Worm (Caenorhabditis elegans) whole organism, L3 larva: Measurements from ENCODE around the gene mltn-9.

Experiments
- pqm-1 ChIP-seq: fragments of 150-350 bp; optimal IDR thresholded peaks from 2 replicates; lab custom pipeline; 2017; ENCODE audit warnings: missing biosample characterization, missing genetic modification characterization, inconsistent platforms
- unc-62 ChIP-seq: fragments of 150-350 bp; sonication (generic microtip); optimal IDR thresholded peaks from 4 replicates; lab custom pipeline; 2014; ENCODE audit warnings: missing biosample characterization, missing genetic modification reagents, missing genetic modification characterization
- ztf-4 ChIP-seq: fragments of 150-350 bp; optimal IDR thresholded peaks from 2 replicates; lab custom pipeline; 2014; ENCODE audit warnings: missing biosample characterization, missing genetic modification characterization

DNA sequence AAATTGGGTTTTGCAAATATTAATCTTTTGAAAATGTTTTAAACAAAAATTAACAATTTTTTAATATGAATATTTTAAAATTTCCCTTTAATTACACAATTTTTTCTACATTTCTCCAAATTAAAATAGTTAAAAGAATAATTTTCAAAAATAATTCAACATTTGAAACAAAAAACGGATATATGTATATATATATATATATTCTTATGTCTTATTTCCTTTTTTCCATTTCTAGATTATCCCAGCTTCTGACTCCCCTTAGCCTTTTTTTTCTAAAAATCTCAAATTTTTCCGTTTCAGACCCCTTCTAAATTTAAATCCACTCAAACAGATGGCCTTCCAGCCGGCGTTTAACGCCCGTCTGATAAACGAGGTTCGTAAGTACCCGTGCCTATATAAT is 42.5 kb upstream of the mltn-9 start, which contains the start of gene madf-5:
- TF ChIP-seq pqm-1 (tag; lab: Kevin White, UChicago) (no peak), ztf-4 (no peak), unc-62 (GFP tag; lab: Kevin White, UChicago) (no peak)
